Worm (Caenorhabditis elegans): ENCODE measurements around the gene pacs-1.

- TF ChIP-seq fkh-4 (tag; optimal IDR thresholded peaks at IDR 0.05; ENCODE audit: borderline replicate concordance): no peak
- TF ChIP-seq nhr-237 (tag; optimal IDR thresholded peaks at IDR 0.05): no peak
- no peak for TF ChIP-seq mab-9 (GFP tag; IDR thresholded peaks at IDR 0.05)
- TF ChIP-seq dpl-1 (GFP tag; optimal IDR thresholded peaks at IDR 0.05): no peak
- TF ChIP-seq lir-3 (tag; optimal IDR thresholded peaks at IDR 0.05; ENCODE audit: poor library complexity): no peak
- TF ChIP-seq unc-62 (GFP tag; optimal IDR thresholded peaks at IDR 0.05): no peak
- TF ChIP-seq efl-1 (optimal IDR thresholded peaks at IDR 0.05): no peak
- peak in 1 of 2 experiments; percentile 28 for TF ChIP-seq efl-1 (GFP tag; optimal IDR thresholded peaks at IDR 0.05 in 1 of 2)
- no peak for TF ChIP-seq sptf-1 (tag; optimal IDR thresholded peaks at IDR 0.05)
These were observed 5.8 kb upstream of the pacs-1 start for ce11 chrV:9222819-9223218.

All from whole organism, L1 larva.